Fruit fly (Drosophila melanogaster) whole organism, embryonic: ENCODE results near the gene TrpRS.
A peak's percentile ranks its signal among the peaks of the same experiment; 100 is the strongest.

Source experiments
- Ada2b ChIP-seq: fragments of 200-800 bp; sonication (Bioruptor generic); IDR thresholded peaks from 2 replicates; pipeline ENCODE4 v1.3.6; 2022; ENCODE audit warnings: missing biosample characterization, missing genetic modification characterization
- CG11696 ChIP-seq: fragments of 200-800 bp; sonication (Bioruptor generic); IDR thresholded peaks from 2 replicates; pipeline ENCODE4 v1.3.6; 2022; ENCODE audit warnings: missing biosample characterization, missing genetic modification characterization
- CG12744 ChIP-seq: fragments of 200-800 bp; sonication (Bioruptor generic); optimal IDR thresholded peaks from 2 replicates; lab custom pipeline; 2016; ENCODE audit warnings: missing biosample characterization, missing genetic modification characterization
- CG15269 ChIP-seq: fragments of 200-800 bp; sonication (Bioruptor generic); optimal IDR thresholded peaks from 2 replicates; lab custom pipeline; 2018; ENCODE audit warnings: missing biosample characterization, mild to moderate bottlenecking, missing genetic modification characterization, moderate library complexity
- CG15514 ChIP-seq: fragments of 200-800 bp; sonication (Bioruptor generic); optimal IDR thresholded peaks from 3 replicates; lab custom pipeline; 2017; ENCODE audit warnings: missing biosample characterization, missing genetic modification characterization, mild to moderate bottlenecking, moderate library complexity, missing genetic modification reagents
- CG16779 ChIP-seq: fragments of 200-800 bp; sonication (Bioruptor generic); IDR thresholded peaks from 2 replicates; pipeline ENCODE4 v1.3.6; 2022; ENCODE audit warnings: missing biosample characterization, missing genetic modification characterization
- CG16813 ChIP-seq: fragments of 200-800 bp; sonication (Bioruptor generic); IDR thresholded peaks from 3 replicates; pipeline ENCODE4 v1.3.6; 2022; ENCODE audit warnings: missing biosample characterization, missing genetic modification characterization; ENCODE audit not compliant: partially characterized antibody
- CG17568 ChIP-seq: fragments of 200-800 bp; sonication (Bioruptor generic); optimal IDR thresholded peaks from 2 replicates; lab custom pipeline; 2018; ENCODE audit warnings: missing biosample characterization, mild to moderate bottlenecking, missing genetic modification characterization, moderate library complexity
- CG31224 ChIP-seq: fragments of 200-800 bp; sonication (Bioruptor generic); IDR thresholded peaks from 2 replicates; pipeline ENCODE4 v1.3.6; 2022; ENCODE audit warnings: missing biosample characterization, missing genetic modification characterization
- CG33213 ChIP-seq: fragments of 200-800 bp; sonication (Bioruptor generic); optimal IDR thresholded peaks from 3 replicates; lab custom pipeline; 2016; ENCODE audit warnings: missing biosample characterization, missing genetic modification characterization
- CG4404 ChIP-seq: fragments of 200-800 bp; sonication (Bioruptor generic); IDR thresholded peaks from 2 replicates; pipeline ENCODE4 v1.3.6; 2022; ENCODE audit warnings: missing biosample characterization, missing genetic modification characterization
- CG4424 ChIP-seq: fragments of 200-800 bp; sonication (Bioruptor generic); optimal IDR thresholded peaks from 3 replicates; lab custom pipeline; 2016; ENCODE audit warnings: missing biosample characterization, missing genetic modification characterization
- CG4730 ChIP-seq: fragments of 200-800 bp; sonication (Bioruptor generic); IDR thresholded peaks from 2 replicates; pipeline ENCODE4 v1.3.6; 2022; ENCODE audit warnings: missing biosample characterization, missing genetic modification characterization
- CG6689 ChIP-seq: fragments of 200-800 bp; sonication (Bioruptor generic); IDR thresholded peaks from 2 replicates; pipeline ENCODE4 v1.3.6; 2022; ENCODE audit warnings: missing biosample characterization, missing genetic modification characterization
- CkIIα-i1 ChIP-seq: fragments of 200-800 bp; sonication (Bioruptor generic); IDR thresholded peaks from 2 replicates; pipeline ENCODE4 v1.3.6; 2022; ENCODE audit warnings: missing biosample characterization, missing genetic modification characterization
- Elba2 ChIP-seq: fragments of 200-800 bp; sonication (Bioruptor generic); optimal IDR thresholded peaks from 3 replicates; lab custom pipeline; 2016; ENCODE audit warnings: missing biosample characterization, missing genetic modification characterization
- NC2α ChIP-seq: fragments of 200-800 bp; sonication (Bioruptor generic); optimal IDR thresholded peaks from 2 replicates; lab custom pipeline; 2016; ENCODE audit warnings: missing biosample characterization, missing genetic modification characterization
- Poxn ChIP-seq: fragments of 200-800 bp; sonication (Bioruptor generic); IDR thresholded peaks from 2 replicates; pipeline ENCODE4 v1.3.6; 2022; ENCODE audit warnings: missing biosample characterization, missing genetic modification characterization
- Sox102F ChIP-seq: fragments of 200-800 bp; sonication (Bioruptor generic); optimal IDR thresholded peaks from 2 replicates; lab custom pipeline; 2018; ENCODE audit warnings: missing biosample characterization, mild to moderate bottlenecking, missing genetic modification characterization, moderate library complexity
- amos ChIP-seq: fragments of 200-800 bp; sonication (Bioruptor generic); IDR thresholded peaks from 2 replicates; pipeline ENCODE4 v1.3.6; 2022; ENCODE audit warnings: missing biosample characterization, missing genetic modification characterization; ENCODE audit not compliant: partially characterized antibody
- aop ChIP-seq: fragments of 200-800 bp; sonication (Bioruptor generic); IDR thresholded peaks from 2 replicates; pipeline ENCODE4 v1.3.6; 2022; ENCODE audit warnings: missing biosample characterization, missing genetic modification characterization
- az2 ChIP-seq: fragments of 200-800 bp; sonication (Bioruptor generic); optimal IDR thresholded peaks from 3 replicates; lab custom pipeline; 2016; ENCODE audit warnings: missing biosample characterization, missing genetic modification characterization
- bsh ChIP-seq, 2 experiments: fragments of 200-800 bp; sonication (Bioruptor generic); optimal IDR thresholded peaks; 2 replicates each; lab custom pipeline; 2017 to 2018; ENCODE audit warnings: mild to moderate bottlenecking in 2 of 2, missing biosample characterization in 2 of 2, missing genetic modification characterization in 2 of 2, moderate library complexity in 1 of 2
- btn ChIP-seq: fragments of 200-800 bp; sonication (Bioruptor generic); optimal IDR thresholded peaks from 2 replicates; lab custom pipeline; 2016; ENCODE audit warnings: missing biosample characterization, missing genetic modification characterization
- cg ChIP-seq: fragments of 200-800 bp; sonication (Bioruptor generic); optimal IDR thresholded peaks from 3 replicates; lab custom pipeline; 2019; ENCODE audit warnings: missing biosample characterization, mild to moderate bottlenecking, missing genetic modification characterization, moderate library complexity
- ci ChIP-seq: fragments of 200-800 bp; sonication (Bioruptor generic); IDR thresholded peaks from 3 replicates; pipeline ENCODE4 v1.3.6; 2022; ENCODE audit warnings: missing biosample characterization, missing genetic modification characterization
- eve ChIP-seq, 2 experiments: fragments of >200 bp; optimal IDR thresholded peaks; 2 replicates each; lab custom pipeline; 2017; ENCODE audit warnings: missing biosample characterization in 2 of 2, missing genetic modification characterization in 2 of 2
- exex ChIP-seq: fragments of 200-800 bp; sonication (Bioruptor generic); optimal IDR thresholded peaks from 4 replicates; lab custom pipeline; 2018; ENCODE audit warnings: missing biosample characterization, mild to moderate bottlenecking, missing genetic modification characterization, moderate library complexity
- fd64A ChIP-seq: fragments of 200-800 bp; sonication (Bioruptor generic); optimal IDR thresholded peaks from 3 replicates; lab custom pipeline; 2018; ENCODE audit warnings: missing biosample characterization, mild to moderate bottlenecking, missing genetic modification characterization
- ftz-f1 ChIP-seq: fragments of 200-800 bp; sonication (Bioruptor generic); optimal IDR thresholded peaks from 2 replicates; lab custom pipeline; 2016; ENCODE audit warnings: missing biosample characterization, missing genetic modification characterization
- lbe ChIP-seq: fragments of 200-800 bp; sonication (Bioruptor generic); optimal IDR thresholded peaks from 2 replicates; lab custom pipeline; 2016; ENCODE audit warnings: missing biosample characterization, mild to moderate bottlenecking, missing genetic modification characterization
- nau ChIP-seq: fragments of 200-800 bp; sonication (Bioruptor generic); optimal IDR thresholded peaks from 3 replicates; lab custom pipeline; 2017; ENCODE audit warnings: missing biosample characterization, mild to moderate bottlenecking, missing genetic modification characterization, missing genetic modification reagents
- nom ChIP-seq: fragments of 200-800 bp; sonication (Bioruptor generic); optimal IDR thresholded peaks from 2 replicates; lab custom pipeline; 2017; ENCODE audit warnings: missing biosample characterization, missing genetic modification characterization, mild to moderate bottlenecking, moderate library complexity, missing genetic modification reagents
- onecut ChIP-seq: fragments of 200-800 bp; sonication (Bioruptor generic); IDR thresholded peaks from 2 replicates; pipeline ENCODE4 v1.3.6; 2022; ENCODE audit warnings: missing biosample characterization, missing genetic modification characterization
- pb ChIP-seq: fragments of 200-800 bp; sonication (Bioruptor generic); optimal IDR thresholded peaks from 3 replicates; lab custom pipeline; 2016; ENCODE audit warnings: missing biosample characterization, missing genetic modification characterization
- pfk ChIP-seq: fragments of 200-800 bp; sonication (Bioruptor generic); optimal IDR thresholded peaks from 2 replicates; lab custom pipeline; 2018; ENCODE audit warnings: missing biosample characterization, mild to moderate bottlenecking, missing genetic modification characterization, moderate library complexity
- phol ChIP-seq: fragments of 200-800 bp; sonication (Bioruptor generic); optimal IDR thresholded peaks from 3 replicates; lab custom pipeline; 2018; ENCODE audit warnings: missing biosample characterization, mild to moderate bottlenecking, missing genetic modification characterization, moderate library complexity
- prd ChIP-seq, 3 experiments: fragments of >200 bp in 2 of 3; fragments of 200-800 bp in 1 of 3; sonication (Bioruptor generic) in 1 of 3; optimal IDR thresholded peaks in 2 of 3; IDR thresholded peaks in 1 of 3; 2 replicates in 2 of 3; 3 replicates in 1 of 3; pipeline versions ENCODE4 v1.3.6 to Lab custom; 2017 to 2022; ENCODE audit warnings: missing biosample characterization in 1 of 3, missing genetic modification characterization in 1 of 3
- rib ChIP-seq: fragments of 200-800 bp; sonication (Bioruptor generic); IDR thresholded peaks from 2 replicates; pipeline ENCODE4 v1.3.6; 2022; ENCODE audit warnings: missing biosample characterization, missing genetic modification characterization
- sd ChIP-seq: fragments of 200-800 bp; sonication (Bioruptor generic); optimal IDR thresholded peaks from 3 replicates; lab custom pipeline; 2018; ENCODE audit warnings: missing biosample characterization, mild to moderate bottlenecking, missing genetic modification characterization, moderate library complexity
- sens-2 ChIP-seq: fragments of 200-800 bp; sonication (Bioruptor generic); IDR thresholded peaks from 2 replicates; pipeline ENCODE4 v1.3.6; 2022; ENCODE audit warnings: missing biosample characterization, missing genetic modification characterization
- sima ChIP-seq: fragments of 200-800 bp; sonication (Bioruptor generic); optimal IDR thresholded peaks from 2 replicates; lab custom pipeline; 2016; ENCODE audit warnings: missing biosample characterization, missing genetic modification characterization
- sisA ChIP-seq: fragments of 200-800 bp; sonication (Bioruptor generic); IDR thresholded peaks from 2 replicates; pipeline ENCODE4 v1.3.6; 2022; ENCODE audit warnings: missing biosample characterization, missing genetic modification characterization
- slou ChIP-seq: fragments of 200-800 bp; sonication (Bioruptor generic); optimal IDR thresholded peaks from 3 replicates; lab custom pipeline; 2016; ENCODE audit warnings: missing biosample characterization, missing genetic modification characterization
- sqz ChIP-seq: fragments of 200-800 bp; sonication (Bioruptor generic); optimal IDR thresholded peaks from 3 replicates; lab custom pipeline; 2018; ENCODE audit warnings: missing biosample characterization, mild to moderate bottlenecking, missing genetic modification characterization
- ttk ChIP-seq: fragments of 200-800 bp; sonication (Bioruptor generic); IDR thresholded peaks from 2 replicates; pipeline ENCODE4 v2.1.2; 2022; ENCODE audit warnings: missing biosample characterization, missing genetic modification characterization
- tx ChIP-seq: fragments of 200-800 bp; sonication (Bioruptor generic); optimal IDR thresholded peaks from 2 replicates; lab custom pipeline; 2016; ENCODE audit warnings: missing biosample characterization, missing genetic modification characterization

TrpRS gene

DNA sequence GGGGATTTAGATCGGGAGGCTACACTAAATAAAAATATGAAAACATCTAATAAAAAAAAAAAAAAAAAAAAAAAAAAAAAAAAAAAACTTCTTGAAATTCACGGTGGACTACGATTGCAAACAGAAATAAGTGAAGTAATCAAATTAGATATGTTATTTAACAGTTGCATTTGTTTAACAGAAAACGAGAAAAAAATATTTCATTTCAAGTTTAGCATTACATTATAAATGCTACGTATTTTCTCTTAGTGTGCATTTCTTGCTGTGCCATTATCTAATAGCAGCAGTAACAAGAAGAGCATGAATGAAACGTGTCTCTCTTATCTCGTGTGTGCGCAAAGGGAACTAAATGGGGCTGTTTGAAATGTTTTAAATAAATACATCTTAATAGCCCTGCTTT, 41.9 kb downstream of the TrpRS start (continued):
- TF ChIP-seq onecut (GFP tag; lab: Robert Waterston, UW) (no peak), CG11696 (0 out of 2 replicates have a peak, but pooled peaks have one; percentile 14), nau (GFP tag; lab: Kevin White, UChicago) (no peak), sens-2 (GFP tag; lab: Robert Waterston, UW) (no peak), sima (GFP tag; lab: Kevin White, UChicago) (no peak), lbe (no peak), prd (optimal IDR thresholded peaks at IDR 0.05; lab: Kevin White, UChicago) (no peak), prd (GFP tag; IDR thresholded peaks at IDR 0.05; lab: Robert Waterston, UW) (peak; percentile 83), CG31224 (peak; percentile 57; the same call in 1 of the 2 replicates), CG12744 (GFP tag; lab: Kevin White, UChicago) (peak; percentile 12), aop (GFP tag; lab: Robert Waterston, UW) (no peak), CG16813 (GFP tag; lab: Robert Waterston, UW) (no peak), exex (tag; lab: Kevin White, UChicago) (no peak), CG16779 (GFP tag; lab: Robert Waterston, UW) (no peak), CG33213 (no peak), rib (GFP tag; lab: Robert Waterston, UW) (no peak), ttk (GFP tag; lab: Robert Waterston, UW) (peak; percentile 60), CkIIα-i1 (no peak), CG6689 (peak; percentile 84), fd64A (GFP tag; lab: Kevin White, UChicago) (no peak), amos (GFP tag; lab: Robert Waterston, UW) (no peak), btn (GFP tag; lab: Kevin White, UChicago) (peak; percentile 21), tx (GFP tag; lab: Kevin White, UChicago) (peak; percentile 23), az2 (GFP tag; lab: Kevin White, UChicago) (peak; percentile 51), CG15514 (GFP tag; lab: Kevin White, UChicago) (peak; percentile 21), CG4424 (GFP tag; lab: Kevin White, UChicago) (peak; percentile 82)

DNA sequence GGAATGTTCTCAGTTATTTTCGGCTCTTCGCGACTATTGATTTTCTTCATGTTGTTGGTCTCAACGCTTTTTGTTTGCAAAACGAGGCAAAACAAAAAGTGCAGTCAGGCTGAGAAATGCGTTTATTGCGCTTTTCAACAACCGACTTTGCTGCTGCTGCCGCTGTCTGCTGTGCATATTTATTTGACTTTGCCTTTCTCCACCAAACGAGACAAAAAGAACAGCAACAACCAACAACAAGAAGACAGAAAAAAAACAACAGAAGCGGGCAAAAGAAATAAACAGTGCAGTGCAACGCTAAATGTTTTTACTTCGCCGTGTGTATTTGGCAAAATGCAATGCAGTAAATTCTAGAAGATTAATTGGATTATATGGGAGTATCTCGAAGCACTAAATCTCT, 44.3 kb downstream of the TrpRS start:
- TF ChIP-seq phol (no peak), bsh (GFP tag; optimal IDR thresholded peaks at IDR 0.05; lab: Kevin White, UChicago) (peak in 1 of 2 experiments; percentile 41), nom (GFP tag; lab: Kevin White, UChicago) (peak; percentile 31)

DNA sequence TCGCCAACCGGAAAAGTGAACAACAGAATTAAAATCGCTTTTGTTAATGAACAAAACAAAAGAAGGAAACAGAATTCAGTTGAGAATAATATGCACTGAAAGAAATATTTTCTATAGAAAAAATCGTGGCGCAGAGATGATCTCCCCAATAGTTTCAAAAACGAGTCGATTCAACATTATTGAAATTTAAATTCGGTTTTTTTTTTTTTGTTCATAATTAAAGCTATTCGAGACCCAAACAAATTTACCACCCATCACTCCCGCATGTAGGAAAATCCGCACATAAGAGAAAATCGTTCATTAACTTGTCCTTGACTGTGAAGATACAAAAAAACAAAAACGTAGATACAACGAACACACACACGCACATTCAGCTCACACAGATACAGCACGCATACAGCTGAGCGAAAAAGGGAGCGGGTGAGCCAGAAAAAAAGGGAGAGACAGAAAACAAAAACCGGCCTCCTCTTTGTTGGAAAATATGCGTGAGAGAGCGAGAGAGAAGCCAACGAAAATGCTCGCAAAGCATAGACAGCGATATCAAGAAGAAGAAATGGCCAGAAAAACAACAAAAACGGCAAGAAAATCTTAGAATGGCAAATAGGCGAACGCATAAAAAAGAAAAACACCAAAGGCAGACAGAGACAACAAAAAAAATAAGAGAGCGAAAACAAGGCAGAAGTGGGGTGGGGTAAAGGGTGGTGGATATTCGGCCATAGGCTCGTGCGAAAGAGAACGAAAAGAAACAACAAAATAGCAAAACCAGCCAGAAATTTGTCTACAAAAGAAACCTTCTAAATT, 46.4 kb downstream of the TrpRS start:
- peak; percentile 31 for TF ChIP-seq Sox102F (GFP tag; lab: Kevin White, UChicago)
- TF ChIP-seq pb (GFP tag; lab: Kevin White, UChicago) = peak; percentile 12
- peak; percentile 86 for TF ChIP-seq Elba2 (GFP tag; lab: Kevin White, UChicago)
- no peak for TF ChIP-seq CG4730 (GFP tag; lab: Robert Waterston, UW)
- TF ChIP-seq CG6689 = 0 out of 2 replicates have a peak, but pooled peaks have one; percentile 13
- peak; percentile 75 for TF ChIP-seq sd (tag; lab: Kevin White, UChicago)
- no peak for TF ChIP-seq sisA (GFP tag; lab: Robert Waterston, UW)
- peak; percentile 41; the same call in 1 of the 2 replicates for TF ChIP-seq Ada2b
- peak; percentile 11 for TF ChIP-seq slou (GFP tag; lab: Kevin White, UChicago)
- TF ChIP-seq pfk (GFP tag; lab: Kevin White, UChicago) = peak; percentile 60
- TF ChIP-seq ci = peak; percentile 22; the same call in 1 of the 3 replicates
- peak in 1 of 2 experiments; percentile 56 for TF ChIP-seq eve (GFP tag; optimal IDR thresholded peaks at IDR 0.05; lab: Kevin White, UChicago)
- TF ChIP-seq sqz = peak; percentile 94
- TF ChIP-seq CG17568 = peak; percentile 11
- TF ChIP-seq NC2α = no peak
- TF ChIP-seq cg = peak; percentile 89
- no peak for TF ChIP-seq Poxn (GFP tag; lab: Robert Waterston, UW)
- TF ChIP-seq CG4404 (GFP tag; lab: Robert Waterston, UW) = no peak
- TF ChIP-seq ftz-f1 = peak; percentile 63
- TF ChIP-seq CG15269 (tag; lab: Kevin White, UChicago) = peak; percentile 8
